Worm (Caenorhabditis elegans) whole organism, L3 larva: ENCODE measurements around the gene Y73F8A.26.
"Not testable (repeated sequence)": the region's sequence is repeated elsewhere in the genome, so short reads cannot be mapped to it uniquely, and the experiment has no call there.

Experiments used
- R02D3.7 ChIP-seq: fragments of 150-350 bp; optimal IDR thresholded peaks from 2 replicates; lab custom pipeline; 2014; ENCODE audit warnings: missing biosample characterization, missing genetic modification characterization
- ZK546.5 ChIP-seq: sonication (generic microtip); optimal IDR thresholded peaks from 2 replicates; lab custom pipeline; 2017; ENCODE audit warnings: missing biosample characterization, missing genetic modification characterization
- aly-2 ChIP-seq: fragments of 150-350 bp; optimal IDR thresholded peaks from 2 replicates; lab custom pipeline; 2014; ENCODE audit warnings: missing biosample characterization, missing genetic modification characterization
- ceh-28 ChIP-seq: fragments of 150-350 bp; optimal IDR thresholded peaks from 2 replicates; lab custom pipeline; 2014; ENCODE audit warnings: missing biosample characterization, missing genetic modification reagents, missing genetic modification characterization
- ceh-9 ChIP-seq: sonication (generic microtip); optimal IDR thresholded peaks from 2 replicates; lab custom pipeline; 2018; ENCODE audit warnings: missing biosample characterization, missing genetic modification characterization
- egl-27 ChIP-seq: sonication (generic microtip); optimal IDR thresholded peaks from 4 replicates; lab custom pipeline; 2017; ENCODE audit warnings: missing biosample characterization, missing genetic modification reagents, missing genetic modification characterization
- egl-5 ChIP-seq: fragments of 150-350 bp; optimal IDR thresholded peaks from 2 replicates; lab custom pipeline; 2017; ENCODE audit warnings: missing biosample characterization, missing genetic modification reagents, missing genetic modification characterization, inconsistent platforms
- elt-2 ChIP-seq: sonication (generic microtip); optimal IDR thresholded peaks from 2 replicates; lab custom pipeline; 2016; ENCODE audit warnings: missing genetic modification reagents, mild to moderate bottlenecking, missing genetic modification characterization, missing compliant biosample characterization
- elt-3 ChIP-seq, 3 experiments: fragments of 150-350 bp in 1 of 3; sonication (generic microtip) in 2 of 3; optimal IDR thresholded peaks; 2 replicates in 2 of 3; 4 replicates in 1 of 3; lab custom pipeline; 2014 to 2017; ENCODE audit warnings: missing biosample characterization in 3 of 3, missing genetic modification characterization in 3 of 3
- fkh-2 ChIP-seq: fragments of 150-350 bp; optimal IDR thresholded peaks from 2 replicates; lab custom pipeline; 2014; ENCODE audit warnings: missing biosample characterization, missing genetic modification reagents, missing genetic modification characterization
- jun-1 ChIP-seq: fragments of 150-350 bp; optimal IDR thresholded peaks from 2 replicates; lab custom pipeline; 2014; ENCODE audit warnings: missing biosample characterization, missing genetic modification reagents, missing genetic modification characterization
- lin-39 ChIP-seq: fragments of 150-350 bp; optimal IDR thresholded peaks from 2 replicates; lab custom pipeline; 2018; ENCODE audit warnings: missing biosample characterization, missing genetic modification reagents, missing genetic modification characterization
- lsy-12 ChIP-seq: sonication (generic microtip); optimal IDR thresholded peaks from 2 replicates; lab custom pipeline; 2016; ENCODE audit warnings: mild to moderate bottlenecking, missing genetic modification characterization, missing compliant biosample characterization
- mml-1 ChIP-seq: fragments of 150-350 bp; sonication (generic microtip); optimal IDR thresholded peaks from 3 replicates; lab custom pipeline; 2014; ENCODE audit warnings: missing biosample characterization, missing genetic modification characterization
- nfya-1 ChIP-seq: sonication (generic microtip); optimal IDR thresholded peaks from 2 replicates; lab custom pipeline; 2017; ENCODE audit warnings: missing genetic modification characterization, mild to moderate bottlenecking, missing compliant biosample characterization, antibody characterized with exemption, moderate library complexity; ENCODE audit not compliant: insufficient read depth
- nhr-11 ChIP-seq: fragments of 150-350 bp; optimal IDR thresholded peaks from 2 replicates; lab custom pipeline; 2014; ENCODE audit warnings: missing biosample characterization, missing genetic modification characterization
- nhr-12 ChIP-seq: fragments of 150-350 bp; optimal IDR thresholded peaks from 2 replicates; lab custom pipeline; 2014; ENCODE audit warnings: missing biosample characterization, missing genetic modification characterization
- nhr-23 ChIP-seq: fragments of 150-350 bp; optimal IDR thresholded peaks from 2 replicates; lab custom pipeline; 2014; ENCODE audit warnings: missing biosample characterization, missing genetic modification reagents, missing genetic modification characterization
- nhr-237 ChIP-seq: fragments of 150-350 bp; optimal IDR thresholded peaks from 2 replicates; lab custom pipeline; 2014; ENCODE audit warnings: missing biosample characterization, missing genetic modification characterization
- nhr-28 ChIP-seq: fragments of 150-350 bp; optimal IDR thresholded peaks from 2 replicates; lab custom pipeline; 2014; ENCODE audit warnings: missing biosample characterization, missing genetic modification characterization
- nhr-43 ChIP-seq: sonication (generic microtip); optimal IDR thresholded peaks from 2 replicates; lab custom pipeline; 2016; ENCODE audit warnings: mild to moderate bottlenecking, missing genetic modification characterization, missing compliant biosample characterization; ENCODE audit not compliant: poor library complexity, severe bottlenecking
- nhr-67 ChIP-seq: fragments of 150-350 bp; optimal IDR thresholded peaks from 2 replicates; lab custom pipeline; 2014; ENCODE audit warnings: missing biosample characterization, missing genetic modification characterization
- nhr-76 ChIP-seq: fragments of 150-350 bp; sonication (generic microtip); optimal IDR thresholded peaks from 5 replicates; lab custom pipeline; 2014; ENCODE audit warnings: missing biosample characterization, missing genetic modification characterization
- nhr-77 ChIP-seq: fragments of 150-350 bp; optimal IDR thresholded peaks from 2 replicates; lab custom pipeline; 2014; ENCODE audit warnings: missing biosample characterization, missing genetic modification characterization
- pha-4 ChIP-seq: fragments of 150-350 bp; optimal IDR thresholded peaks from 2 replicates; lab custom pipeline; 2014; ENCODE audit warnings: missing biosample characterization, missing genetic modification reagents, missing genetic modification characterization
- sea-2 ChIP-seq: fragments of 150-350 bp; sonication (generic microtip); optimal IDR thresholded peaks from 4 replicates; lab custom pipeline; 2014; ENCODE audit warnings: missing biosample characterization, missing genetic modification reagents, missing genetic modification characterization
- skn-1 ChIP-seq: fragments of 150-350 bp; optimal IDR thresholded peaks from 2 replicates; lab custom pipeline; 2014; ENCODE audit warnings: missing biosample characterization, missing genetic modification characterization
- unc-39 ChIP-seq: sonication (generic microtip); optimal IDR thresholded peaks from 4 replicates; lab custom pipeline; 2017; ENCODE audit warnings: missing biosample characterization, missing genetic modification characterization
- unc-62 ChIP-seq: fragments of 150-350 bp; sonication (generic microtip); optimal IDR thresholded peaks from 4 replicates; lab custom pipeline; 2014; ENCODE audit warnings: missing biosample characterization, missing genetic modification reagents, missing genetic modification characterization
- ztf-11 ChIP-seq: fragments of 150-350 bp; optimal IDR thresholded peaks from 2 replicates; lab custom pipeline; 2014; ENCODE audit warnings: missing biosample characterization, missing genetic modification characterization
- ztf-4 ChIP-seq: fragments of 150-350 bp; optimal IDR thresholded peaks from 2 replicates; lab custom pipeline; 2014; ENCODE audit warnings: missing biosample characterization, missing genetic modification characterization

Y73F8A.26 gene

ce11 chrIV:15475829-15476228 is 2.4 kb downstream of the Y73F8A.26 start:
- no peak for TF ChIP-seq ztf-4 (tag; lab: Kevin White, UChicago)
- no peak for TF ChIP-seq unc-39
- TF ChIP-seq nhr-67 (tag; lab: Kevin White, UChicago) = no peak
- peak; percentile 18 for TF ChIP-seq ceh-28 (tag; lab: Kevin White, UChicago)
- TF ChIP-seq jun-1 (tag; lab: Kevin White, UChicago) = no peak

DNA sequence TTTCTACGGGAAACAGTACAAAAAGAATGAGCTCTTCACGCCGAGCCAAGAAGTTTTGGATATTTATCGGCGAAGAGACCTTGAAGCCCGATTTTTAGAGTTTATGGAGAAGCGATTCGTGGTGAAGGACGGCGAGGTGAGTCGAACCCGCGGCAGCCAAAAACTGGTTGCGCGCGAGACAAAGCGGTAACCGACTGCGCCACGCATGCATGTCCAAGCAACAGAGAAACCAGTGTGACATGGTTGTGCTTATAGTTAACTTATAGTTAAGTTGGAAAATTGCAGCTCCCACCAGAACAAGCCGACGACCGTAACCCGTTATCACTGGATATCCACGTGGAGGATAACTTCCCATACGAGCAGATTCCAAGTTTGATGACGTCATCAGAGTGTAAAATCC is 2.9 kb downstream of the Y73F8A.26 start:
- TF ChIP-seq elt-2 (tag; lab: Kevin White, UChicago) (peak; percentile 27), ztf-11 (tag; lab: Kevin White, UChicago) (no peak), R02D3.7 (tag; lab: Kevin White, UChicago) (no peak), lsy-12 (tag; lab: Kevin White, UChicago) (peak; percentile 2), ZK546.5 (no peak), nhr-11 (tag; lab: Kevin White, UChicago) (no peak), skn-1 (tag; lab: Kevin White, UChicago) (no peak), sea-2 (GFP tag; lab: Kevin White, UChicago) (no peak), nhr-77 (tag; lab: Kevin White, UChicago) (no peak), unc-62 (GFP tag; lab: Kevin White, UChicago) (no peak), lin-39 (tag; lab: Kevin White, UChicago) (peak; percentile 4), egl-27 (tag; lab: Kevin White, UChicago) (no peak), pha-4 (tag; lab: Kevin White, UChicago) (peak; percentile 26), nhr-237 (no peak), nhr-43 (tag; lab: Kevin White, UChicago) (no peak), nfya-1 (tag; lab: Kevin White, UChicago) (no peak), ceh-9 (tag; lab: Kevin White, UChicago) (no peak)
- TF ChIP-seq, all 47 proteins: peak for 4

DNA sequence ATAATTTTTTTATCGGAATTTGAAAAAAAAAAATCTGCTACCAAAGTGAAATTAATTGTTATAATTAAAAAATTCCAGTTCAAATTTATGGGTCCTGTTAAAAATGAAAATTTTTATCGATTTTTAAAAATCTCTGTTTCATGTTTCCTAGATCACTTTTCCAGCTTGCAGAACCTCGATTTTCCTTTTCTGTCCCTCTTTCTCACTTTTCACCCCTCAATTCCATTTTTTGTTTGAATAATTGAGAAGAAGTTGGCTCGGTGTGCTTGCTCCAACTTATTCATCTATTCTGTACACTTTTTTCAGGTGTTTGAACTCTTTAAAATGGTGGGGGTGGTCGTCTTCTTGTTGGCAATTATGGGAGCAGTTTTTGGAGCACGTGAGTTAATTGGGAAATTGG is 23.8 kb downstream of the Y73F8A.26 start, which contains the start of gene acr-24:
Gene acr-24 (plus strand): TSS at position 301 of the 400 bp plus-strand sequence.
- no peak for TF ChIP-seq elt-3 (tag; optimal IDR thresholded peaks at IDR 0.05; lab: Kevin White, UChicago)
- no peak for TF ChIP-seq nhr-28 (tag; lab: Kevin White, UChicago)
- no peak for TF ChIP-seq R02D3.7 (tag; lab: Kevin White, UChicago)
- TF ChIP-seq nhr-77 (tag; lab: Kevin White, UChicago) = no peak
- no peak for TF ChIP-seq fkh-2
- TF ChIP-seq ztf-11 (tag; lab: Kevin White, UChicago) = no peak
- TF ChIP-seq nhr-12 (tag; lab: Kevin White, UChicago) = no peak
- TF ChIP-seq nhr-23 = no peak

DNA sequence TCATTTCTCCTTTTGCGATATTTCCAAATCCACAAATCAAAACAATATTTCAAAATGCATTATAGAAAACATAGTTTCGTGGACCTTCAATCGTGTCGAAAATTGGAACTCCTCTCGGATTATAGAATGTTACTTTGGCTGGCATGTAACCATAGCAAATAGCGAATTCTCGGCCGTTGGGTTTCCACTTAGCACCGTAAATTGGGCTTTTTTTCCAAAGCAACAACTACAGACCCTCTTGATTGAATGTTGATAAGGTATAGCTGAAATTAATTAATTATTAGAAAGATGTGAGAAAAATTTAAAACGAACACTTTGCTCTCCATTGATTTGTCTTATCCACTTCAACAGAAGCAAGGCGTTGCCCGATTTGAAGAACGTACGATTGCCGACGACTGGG is 47.9 kb downstream of the Y73F8A.26 start, which contains the start of gene Y73F8A.32:
Gene Y73F8A.32 (minus strand): TSS at position 101 of the 400 bp plus-strand sequence.
- TF ChIP-seq pha-4 (tag; lab: Kevin White, UChicago); nhr-23; aly-2: not testable (repeated sequence)

- TF ChIP-seq nhr-237 (no peak), ceh-9 (tag; lab: Kevin White, UChicago) (no peak), mml-1 (tag; lab: Kevin White, UChicago) (no peak), unc-39 (no peak)
These were observed 50.2 kb downstream of the Y73F8A.26 start for ce11 chrIV:15523700-15524099.

- TF ChIP-seq egl-5 (tag; lab: Kevin White, UChicago) (no peak), skn-1 (tag; lab: Kevin White, UChicago) (no peak), nhr-76 (no peak), unc-39 (no peak)
These were observed 51.5 kb downstream of the Y73F8A.26 start for ce11 chrIV:15524923-15525322.
